Fruit fly (Drosophila melanogaster) ovary, adult (tissue): Measurements from ENCODE around the gene promL.

Source experiments
- CG17801 ChIP-seq: fragments of 200-800 bp; optimal IDR thresholded peaks from 2 replicates; lab custom pipeline; 2019; ENCODE audit warnings: missing biosample characterization, mild to moderate bottlenecking, missing genetic modification characterization, moderate library complexity; ENCODE audit not compliant: partially characterized antibody

The promL gene

dm6 chr3L:3127544-3127943, at the start of gene promL:
promL (minus strand) TSS chr3L:3127724.
- TF ChIP-seq CG17801 (GFP tag; lab: Kevin White, UChicago), result peak; percentile 66

DNA sequence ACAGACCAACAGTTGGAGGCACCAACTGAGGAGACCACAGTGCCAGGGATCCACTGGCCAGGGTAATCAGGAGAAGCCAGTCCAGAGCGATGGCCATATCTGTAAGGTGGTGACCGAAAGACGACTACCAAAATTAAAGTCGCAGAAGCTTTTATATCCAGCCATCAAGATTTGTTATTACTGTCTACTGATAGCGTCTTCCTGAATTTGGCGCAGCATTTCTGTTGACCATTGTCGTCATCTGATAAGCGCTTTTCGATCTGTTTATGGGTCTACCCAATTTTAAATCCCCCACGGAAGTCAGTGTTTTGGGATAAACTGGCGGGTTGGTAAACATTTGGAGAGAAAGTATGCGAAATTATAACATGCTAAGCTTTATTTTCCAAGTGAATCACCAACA, 44.9 kb upstream of the promL start, which contains the start of gene CG14963:
CG14963 (minus strand) TSS at position 101 of the 400 bp plus-strand sequence.
- no peak for TF ChIP-seq CG17801 (GFP tag; lab: Kevin White, UChicago)

DNA sequence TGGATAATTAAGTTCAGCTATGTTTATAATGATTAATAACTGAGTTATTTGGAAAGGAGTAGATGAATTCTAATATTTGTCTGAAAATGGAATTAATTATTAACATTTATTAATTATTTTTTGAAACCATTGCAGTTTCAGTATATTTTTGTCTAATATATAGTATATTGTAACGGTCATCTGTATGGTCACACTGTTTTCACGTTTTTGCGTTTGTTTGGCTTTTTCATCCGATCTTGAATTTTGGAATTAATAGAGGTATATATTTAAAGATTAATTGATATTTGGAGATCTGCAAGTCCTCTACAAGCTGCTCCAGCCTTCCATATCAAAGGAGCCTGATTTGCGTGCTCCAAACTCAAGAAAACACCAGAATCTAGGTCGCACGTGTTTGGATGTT, 41.6 kb upstream of the promL start, which contains the start of the genes CG32278 and CG32281:
CG32278 (plus strand) TSS at position 180 of the 400 bp plus-strand sequence.
CG32281 (plus strand) TSS at position 269 of the 400 bp plus-strand sequence.
- TF ChIP-seq CG17801 (GFP tag; lab: Kevin White, UChicago), result no peak

- TF ChIP-seq CG17801 (GFP tag; lab: Kevin White, UChicago), result no peak
These were observed 38.7 kb upstream of the promL start, which contains the start of gene Asciz for dm6 chr3L:3166200-3166695. Asciz (minus strand) TSS chr3L:3166250.

DNA sequence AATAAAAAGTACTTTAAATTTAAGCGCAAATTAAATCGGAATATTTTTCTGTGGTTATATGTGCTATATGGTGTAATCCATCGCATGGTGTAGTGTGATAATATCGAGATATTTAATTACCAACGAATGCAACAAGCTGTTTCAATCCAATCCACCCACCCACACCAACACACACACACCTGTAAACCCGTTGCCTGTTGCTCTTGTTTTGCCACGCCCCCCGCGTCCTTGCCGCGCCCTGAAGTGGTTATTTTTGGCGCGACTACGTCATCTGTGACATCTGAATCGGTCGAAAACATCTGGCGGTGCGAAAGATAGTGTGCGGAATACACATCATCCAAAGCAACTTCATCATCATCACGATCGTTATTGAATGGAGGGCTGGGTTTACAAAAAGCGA, 37.9 kb upstream of the promL start:
- TF ChIP-seq CG17801 (GFP tag; lab: Kevin White, UChicago), result no peak

dm6 chr3L:3164951-3165350, 37.4 kb upstream of the promL start, which contains the start of gene CG32280:
CG32280 (plus strand) TSS chr3L:3165181.
- peak; percentile 30 for TF ChIP-seq CG17801 (GFP tag; lab: Kevin White, UChicago)

DNA sequence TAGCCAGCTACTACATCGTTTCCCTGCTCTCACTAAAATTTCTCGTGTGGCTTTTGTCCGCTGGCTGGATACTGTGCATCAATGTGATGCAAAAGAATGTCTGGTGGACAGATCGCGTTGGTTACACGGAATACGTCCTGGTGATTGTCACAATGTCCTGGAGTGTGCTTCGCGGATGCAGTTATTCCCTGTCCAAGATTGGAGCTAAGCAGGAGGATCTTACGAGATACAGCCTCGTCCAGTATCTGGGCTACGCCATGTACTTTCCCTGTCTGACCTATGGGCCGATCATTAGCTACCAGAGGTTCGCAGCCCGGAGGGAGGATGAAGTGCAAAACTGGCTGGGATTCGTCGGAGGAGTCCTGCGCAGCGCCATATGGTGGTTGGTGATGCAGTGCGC, 35.1 kb upstream of the promL start:
- TF ChIP-seq CG17801 (GFP tag; lab: Kevin White, UChicago), result no peak

dm6 chr3L:3161968-3162367, 34.4 kb upstream of the promL start, which contains the start of gene rasp:
rasp (plus strand) TSS chr3L:3162180.
- TF ChIP-seq CG17801 (GFP tag; lab: Kevin White, UChicago), result no peak

DNA sequence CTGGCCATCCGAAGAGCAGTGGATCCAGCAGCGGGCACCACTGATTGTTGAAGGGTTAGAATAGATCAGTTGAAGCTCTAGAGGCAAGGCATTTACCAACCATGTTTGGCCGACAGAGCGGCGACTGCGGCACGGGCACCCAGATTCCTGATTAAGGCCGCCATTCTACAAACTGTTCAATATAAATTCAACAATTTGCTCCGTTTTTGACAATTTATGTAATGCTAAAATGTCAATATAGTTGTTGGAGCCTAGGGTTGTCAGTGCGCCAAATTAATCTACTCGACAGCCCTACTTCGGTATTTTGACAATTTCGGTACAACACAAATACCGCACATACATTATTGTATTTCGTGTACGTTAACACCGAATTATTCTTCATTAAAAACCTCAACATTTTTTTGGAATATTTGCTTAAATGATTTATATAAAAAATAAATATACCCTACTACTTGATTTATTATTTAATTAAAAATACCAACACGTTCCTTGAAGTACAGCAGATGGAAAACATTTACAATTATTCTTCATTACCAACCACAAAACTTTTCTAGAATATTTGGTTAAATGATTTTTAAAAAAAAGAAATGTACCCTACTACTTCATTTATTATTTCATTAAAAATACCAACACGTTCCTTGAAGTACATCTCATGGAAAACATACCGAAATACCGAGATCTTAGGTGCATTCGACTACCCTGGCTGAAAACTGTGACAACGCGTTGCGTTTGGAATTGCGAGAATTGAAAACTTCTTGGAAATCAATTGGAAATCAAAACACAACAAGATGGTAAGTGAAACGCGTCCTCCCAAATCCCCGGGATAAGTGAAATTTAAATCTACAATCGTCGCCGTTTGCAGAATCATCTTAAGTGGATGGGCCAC, 32.0 kb upstream of the promL start, which contains the start of the genes ND-30 and CG15812:
ND-30 (minus strand) TSS at position 270 of the 886 bp plus-strand sequence.
CG15812 (plus strand) TSS at position 683 of the 886 bp plus-strand sequence.
- TF ChIP-seq CG17801 (GFP tag; lab: Kevin White, UChicago), result no peak

- TF ChIP-seq CG17801 (GFP tag; lab: Kevin White, UChicago), result no peak
These were observed 30.1 kb upstream of the promL start for dm6 chr3L:3157651-3158050.

dm6 chr3L:3150376-3150775, 22.9 kb upstream of the promL start:
- no peak for TF ChIP-seq CG17801 (GFP tag; lab: Kevin White, UChicago)

DNA sequence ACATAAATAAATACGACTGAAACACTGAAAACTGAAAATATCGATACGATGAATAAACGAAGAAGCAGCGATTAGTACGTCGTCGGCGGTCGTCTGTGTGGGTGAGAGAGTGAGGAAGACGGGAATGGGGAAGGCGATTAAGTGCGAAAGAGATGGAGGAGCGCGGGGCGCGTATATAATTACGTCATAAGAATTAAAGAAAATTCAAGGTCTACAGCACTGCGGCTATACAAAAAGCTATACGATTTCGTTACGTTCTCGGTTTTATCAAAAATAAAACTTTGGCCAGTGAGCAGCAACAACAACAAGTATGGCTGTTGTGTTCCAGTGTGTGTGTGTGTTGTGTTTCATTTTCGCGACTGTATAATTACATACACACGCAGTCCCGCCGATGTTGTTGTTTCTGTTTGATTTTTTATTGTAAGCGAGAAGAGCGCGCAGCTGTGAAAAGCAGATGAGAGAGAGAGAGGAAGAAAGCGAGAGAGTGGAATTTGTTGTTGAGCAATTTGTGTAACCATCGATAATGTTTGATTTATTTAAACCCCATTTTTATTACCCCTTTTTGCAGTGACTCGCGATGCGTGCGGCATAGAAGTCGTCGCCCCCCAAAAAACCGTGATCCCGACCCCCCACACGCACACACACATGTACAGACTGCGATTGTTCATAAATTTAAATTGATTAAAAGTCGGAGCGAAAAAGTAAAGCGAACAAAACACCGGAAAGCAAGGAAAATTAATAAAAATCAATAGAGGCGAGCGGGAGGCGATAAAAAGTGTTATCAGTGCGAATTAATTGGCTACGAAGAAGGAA, 21.7 kb upstream of the promL start:
- no peak for TF ChIP-seq CG17801 (GFP tag; lab: Kevin White, UChicago)

DNA sequence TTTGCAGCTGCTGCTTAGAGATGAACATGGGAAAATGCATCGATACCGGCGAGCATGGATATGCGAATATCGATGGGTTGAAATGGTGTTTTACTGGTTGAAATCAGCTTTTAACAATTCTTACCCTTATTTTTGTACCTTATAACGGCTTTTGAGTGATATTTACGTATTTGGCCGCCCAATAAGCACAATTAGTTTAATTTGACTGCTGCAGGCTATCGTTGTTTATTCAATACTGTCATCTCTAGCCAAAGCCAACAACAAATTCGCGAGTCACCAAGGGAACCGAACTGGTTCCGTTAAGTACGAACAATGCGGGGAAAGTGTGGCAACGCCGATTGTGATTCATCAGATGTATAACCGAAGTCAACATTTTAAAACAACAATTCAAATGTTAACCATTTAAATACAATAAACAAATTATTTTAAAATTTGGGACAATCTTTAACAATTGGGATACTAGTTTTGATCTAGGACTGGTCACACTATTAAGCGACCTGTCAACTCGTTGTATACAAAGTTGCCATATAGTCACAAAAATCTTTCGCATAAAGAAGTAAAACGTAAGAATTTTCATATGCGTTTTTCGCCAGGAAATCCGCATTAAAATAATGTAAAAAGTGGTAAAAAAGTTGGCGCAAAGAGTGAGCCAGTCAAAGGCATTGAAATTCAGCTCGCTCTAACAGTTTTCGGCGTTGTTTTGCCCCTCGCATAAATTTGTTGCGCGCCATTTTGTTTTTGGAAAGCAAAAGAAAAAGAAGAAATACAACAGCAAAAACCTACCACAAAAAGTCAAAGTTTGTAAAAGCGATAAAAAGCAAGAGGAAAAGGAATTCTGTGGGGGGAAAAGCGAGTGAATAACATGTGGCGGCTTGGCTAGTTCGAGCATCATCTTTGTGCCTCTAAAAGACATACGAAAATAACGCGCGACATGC, 20.9 kb upstream of the promL start, which contains the start of the genes Usp5 and BtbVII:
Usp5 (minus strand) TSS at position 234 of the 935 bp plus-strand sequence.
BtbVII (plus strand) TSS at position 522 of the 935 bp plus-strand sequence.
- peak; percentile 7 for TF ChIP-seq CG17801 (GFP tag; lab: Kevin White, UChicago)
